Fruit fly (Drosophila melanogaster): Measurements from ENCODE around the gene trc.

The trc gene

dm6 chr3L:19833227-19833626 is 877 bp downstream of the trc start:
- TF ChIP-seq Med (GFP tag): peak; percentile 60
- peak; percentile 62 to 70 for TF ChIP-seq Trl (optimal IDR thresholded peaks at IDR 0.05)
- no peak for TF ChIP-seq Trl (GFP tag; optimal IDR thresholded peaks at IDR 0.05)
- TF ChIP-seq tx (GFP tag; optimal IDR thresholded peaks at IDR 0.05): no peak
- no peak for TF ChIP-seq CG16863 (GFP tag; optimal IDR thresholded peaks at IDR 0.05)
- no peak for TF ChIP-seq dysf (GFP tag; IDR thresholded peaks at IDR 0.05)
- no peak for TF ChIP-seq Hr78 (GFP tag; optimal IDR thresholded peaks at IDR 0.05)
- peak; percentile 16 for TF ChIP-seq pfk (GFP tag; optimal IDR thresholded peaks at IDR 0.05)
- peak; percentile 70 for TF ChIP-seq crol (GFP tag; IDR thresholded peaks at IDR 0.05)
- 0 out of 2 replicates have a peak, but pooled peaks have one; percentile 13 for TF ChIP-seq CG4360 (GFP tag; IDR thresholded peaks at IDR 0.05)
- peak; percentile 14 for TF ChIP-seq CG15514 (GFP tag; optimal IDR thresholded peaks at IDR 0.05)
- TF ChIP-seq sr (GFP tag; IDR thresholded peaks at IDR 0.05): peak; percentile 81
- TF ChIP-seq CG13624 (GFP tag; optimal IDR thresholded peaks at IDR 0.05): no peak
- TF ChIP-seq Tbp (GFP tag; optimal IDR thresholded peaks at IDR 0.05): no peak
- TF ChIP-seq CG1024 (GFP tag; IDR thresholded peaks at IDR 0.05): no peak
- peak; percentile 28; the same call in 1 of the 2 replicates for TF ChIP-seq MBD-R2 (GFP tag; IDR thresholded peaks at IDR 0.05)
- peak; percentile 42 for TF ChIP-seq cg (GFP tag; optimal IDR thresholded peaks at IDR 0.05)
- TF ChIP-seq sim (GFP tag; IDR thresholded peaks at IDR 0.05): peak; percentile 28; the same call in 1 of the 2 replicates
- TF ChIP-seq zen (tag; optimal IDR thresholded peaks at IDR 0.05): no peak
- TF ChIP-seq tgo (GFP tag; IDR thresholded peaks at IDR 0.05): no peak
- TF ChIP-seq nom (GFP tag; optimal IDR thresholded peaks at IDR 0.05): peak; percentile 48
- peak in 1 of 2 experiments; percentile 17 for TF ChIP-seq crp (GFP tag; optimal IDR thresholded peaks at IDR 0.05)
- peak; percentile 66 for TF ChIP-seq grau (tag; optimal IDR thresholded peaks at IDR 0.05)
- peak; percentile 98 for TF ChIP-seq onecut (GFP tag; IDR thresholded peaks at IDR 0.05)
- peak; percentile 36 for TF ChIP-seq psq (GFP tag; optimal IDR thresholded peaks at IDR 0.05)

dm6 chr3L:19818701-19819100 is 15.4 kb downstream of the trc start:
- TF ChIP-seq NC2α (GFP tag; optimal IDR thresholded peaks at IDR 0.05) (no peak), Hr78 (GFP tag; optimal IDR thresholded peaks at IDR 0.05) (no peak), CG2120 (GFP tag; optimal IDR thresholded peaks at IDR 0.05) (no peak), ftz-f1 (GFP tag; optimal IDR thresholded peaks at IDR 0.05) (no peak), onecut (GFP tag; IDR thresholded peaks at IDR 0.05) (no peak), nau (GFP tag; optimal IDR thresholded peaks at IDR 0.05) (no peak), nerfin-1 (tag; optimal IDR thresholded peaks at IDR 0.05) (peak; percentile 3), gcm (GFP tag; optimal IDR thresholded peaks at IDR 0.05) (no peak), bowl (GFP tag; IDR thresholded peaks at IDR 0.05) (no peak), pfk (GFP tag; optimal IDR thresholded peaks at IDR 0.05) (no peak), NC2β (GFP tag; optimal IDR thresholded peaks at IDR 0.05) (no peak), Hsf (GFP tag; optimal IDR thresholded peaks at IDR 0.05) (no peak), Pdp1 (GFP tag; optimal IDR thresholded peaks at IDR 0.05) (no peak), CG2199 (GFP tag; IDR thresholded peaks at IDR 0.05) (no peak), HmgZ (tag; optimal IDR thresholded peaks at IDR 0.05) (no peak), CG5245 (GFP tag; optimal IDR thresholded peaks at IDR 0.05) (no peak), CG10654 (GFP tag; optimal IDR thresholded peaks at IDR 0.05) (no peak), so (GFP tag; IDR thresholded peaks at IDR 0.05) (0 out of 3 replicates have a peak, but pooled peaks have one; percentile 12), CG9215 (GFP tag; IDR thresholded peaks at IDR 0.05) (no peak), CG7839 (tag; optimal IDR thresholded peaks at IDR 0.05) (no peak), CG10321 (GFP tag; IDR thresholded peaks at IDR 0.05) (0 out of 2 replicates have a peak, but pooled peaks have one; percentile 14), CG9727 (GFP tag; optimal IDR thresholded peaks at IDR 0.05) (no peak), CG6765 (GFP tag; optimal IDR thresholded peaks at IDR 0.05) (no peak), Taf1 (GFP tag; IDR thresholded peaks at IDR 0.05) (no peak), CG32767 (GFP tag; IDR thresholded peaks at IDR 0.05) (peak; percentile 80), Bgb (GFP tag; IDR thresholded peaks at IDR 0.05; ENCODE audit: partially characterized antibody) (peak; percentile 31), gsb (GFP tag; IDR thresholded peaks at IDR 0.05) (no peak), CG32772 (GFP tag; IDR thresholded peaks at IDR 0.05) (no peak), CG18599 (GFP tag; optimal IDR thresholded peaks at IDR 0.05) (no peak), ken (GFP tag; IDR thresholded peaks at IDR 0.05) (no peak)
